Fruit fly (Drosophila melanogaster) whole organism, prepupa: ENCODE measurements around the gene Ugt36A1.

ENCODE experiments used
- Blimp-1 ChIP-seq: fragments of 200-800 bp; sonication (Bioruptor generic); optimal IDR thresholded peaks from 3 replicates; lab custom pipeline; 2017; ENCODE audit warnings: missing biosample characterization, missing genetic modification characterization, mild to moderate bottlenecking, moderate library complexity, missing genetic modification reagents
- CG10669 ChIP-seq: fragments of 200-800 bp; sonication (Bioruptor generic); optimal IDR thresholded peaks from 3 replicates; lab custom pipeline; 2018; ENCODE audit warnings: missing biosample characterization, mild to moderate bottlenecking, missing genetic modification characterization, moderate library complexity
- CG11294 ChIP-seq: fragments of 200-800 bp; sonication (Bioruptor generic); IDR thresholded peaks from 2 replicates; pipeline ENCODE4 v1.3.6; 2022; ENCODE audit warnings: missing biosample characterization, missing genetic modification characterization
- CG11762 ChIP-seq: fragments of 200-800 bp; sonication (Bioruptor generic); optimal IDR thresholded peaks from 3 replicates; lab custom pipeline; 2016; ENCODE audit warnings: missing biosample characterization, missing genetic modification characterization; ENCODE audit not compliant: insufficient read depth
- CG15336 ChIP-seq: fragments of 200-800 bp; sonication (Bioruptor generic); IDR thresholded peaks from 2 replicates; pipeline ENCODE4 v1.3.6; 2022; ENCODE audit warnings: missing biosample characterization, missing genetic modification characterization
- CG16779 ChIP-seq: fragments of 200-800 bp; sonication (Bioruptor generic); optimal IDR thresholded peaks from 3 replicates; lab custom pipeline; 2017; ENCODE audit warnings: missing biosample characterization, mild to moderate bottlenecking, missing genetic modification characterization
- CG32006 ChIP-seq: fragments of 200-800 bp; sonication (Bioruptor generic); optimal IDR thresholded peaks from 3 replicates; lab custom pipeline; 2017; ENCODE audit warnings: missing biosample characterization, mild to moderate bottlenecking, missing genetic modification characterization
- CG34406 ChIP-seq: fragments of 200-800 bp; sonication (Bioruptor generic); optimal IDR thresholded peaks from 3 replicates; lab custom pipeline; 2016; ENCODE audit warnings: missing biosample characterization, missing genetic modification characterization
- CG3919 ChIP-seq: fragments of 200-800 bp; sonication (Bioruptor generic); optimal IDR thresholded peaks from 3 replicates; lab custom pipeline; 2016; ENCODE audit warnings: missing biosample characterization, missing genetic modification characterization
- CG4318 ChIP-seq: fragments of 200-800 bp; sonication (Bioruptor generic); optimal IDR thresholded peaks from 3 replicates; lab custom pipeline; 2017; ENCODE audit warnings: missing biosample characterization, mild to moderate bottlenecking, missing genetic modification characterization
- CG6163 ChIP-seq: fragments of 200-800 bp; sonication (Bioruptor generic); IDR thresholded peaks from 3 replicates; pipeline ENCODE4 v1.3.6; 2022; ENCODE audit warnings: missing biosample characterization, missing genetic modification characterization
- CG6808 ChIP-seq: fragments of 200-800 bp; sonication (Bioruptor generic); optimal IDR thresholded peaks from 3 replicates; lab custom pipeline; 2017; ENCODE audit warnings: missing biosample characterization, missing genetic modification characterization, mild to moderate bottlenecking, moderate library complexity, missing genetic modification reagents
- CG6854 ChIP-seq: fragments of 200-800 bp; sonication (Bioruptor generic); optimal IDR thresholded peaks from 2 replicates; lab custom pipeline; 2017; ENCODE audit warnings: missing biosample characterization, mild to moderate bottlenecking, missing genetic modification characterization
- CG8119 ChIP-seq: fragments of 200-800 bp; sonication (Bioruptor generic); IDR thresholded peaks from 3 replicates; pipeline ENCODE4 v1.3.6; 2022; ENCODE audit warnings: missing biosample characterization, missing genetic modification characterization
- CG8319 ChIP-seq: fragments of 200-800 bp; sonication (Bioruptor generic); optimal IDR thresholded peaks from 3 replicates; lab custom pipeline; 2016; ENCODE audit warnings: missing biosample characterization, missing genetic modification characterization
- Eip78C ChIP-seq: fragments of 200-800 bp; sonication (Bioruptor generic); peaks from one replicate; lab custom pipeline; 2016; ENCODE audit warnings: missing biosample characterization, missing genetic modification characterization
- Eip93F ChIP-seq: fragments of 200-800 bp; sonication (Bioruptor generic); optimal IDR thresholded peaks from 2 replicates; lab custom pipeline; 2016; ENCODE audit warnings: missing biosample characterization, mild to moderate bottlenecking, missing genetic modification characterization
- Ets21C ChIP-seq: fragments of 200-800 bp; sonication (Bioruptor generic); optimal IDR thresholded peaks from 3 replicates; lab custom pipeline; 2016; ENCODE audit warnings: missing biosample characterization, missing genetic modification characterization
- Ets96B ChIP-seq: fragments of 200-800 bp; optimal IDR thresholded peaks from 2 replicates; lab custom pipeline; 2019; ENCODE audit warnings: missing biosample characterization, mild to moderate bottlenecking, missing genetic modification characterization, moderate library complexity
- Hr4 ChIP-seq: fragments of 200-800 bp; sonication (Bioruptor generic); optimal IDR thresholded peaks from 3 replicates; lab custom pipeline; 2016; ENCODE audit warnings: missing biosample characterization, missing genetic modification characterization
- Lpt ChIP-seq: fragments of 200-800 bp; sonication (Bioruptor generic); optimal IDR thresholded peaks from 3 replicates; lab custom pipeline; 2016; ENCODE audit warnings: missing biosample characterization, missing genetic modification characterization
- Met ChIP-seq: fragments of 200-800 bp; sonication (Bioruptor generic); optimal IDR thresholded peaks from 3 replicates; lab custom pipeline; 2016; ENCODE audit warnings: missing biosample characterization, missing genetic modification characterization
- OdsH ChIP-seq: fragments of 200-800 bp; sonication (Bioruptor generic); optimal IDR thresholded peaks from 3 replicates; lab custom pipeline; 2016; ENCODE audit warnings: missing biosample characterization, missing genetic modification characterization
- Smox ChIP-seq: fragments of 200-800 bp; sonication (Bioruptor generic); optimal IDR thresholded peaks from 3 replicates; lab custom pipeline; 2016; ENCODE audit warnings: missing biosample characterization, missing genetic modification characterization
- Sox102F ChIP-seq: fragments of 200-800 bp; sonication (Bioruptor generic); optimal IDR thresholded peaks from 2 replicates; lab custom pipeline; 2016; ENCODE audit warnings: missing biosample characterization, mild to moderate bottlenecking, missing genetic modification characterization
- Sox14 ChIP-seq: fragments of 200-800 bp; sonication (Bioruptor generic); optimal IDR thresholded peaks from 3 replicates; lab custom pipeline; 2016; ENCODE audit warnings: missing biosample characterization, missing genetic modification characterization
- achi ChIP-seq: fragments of 200-800 bp; sonication (Bioruptor generic); optimal IDR thresholded peaks from 3 replicates; lab custom pipeline; 2016; ENCODE audit warnings: missing biosample characterization, missing genetic modification characterization
- cyc ChIP-seq: fragments of 200-800 bp; sonication (Bioruptor generic); optimal IDR thresholded peaks from 3 replicates; lab custom pipeline; 2016; ENCODE audit warnings: missing biosample characterization, missing genetic modification characterization
- dac ChIP-seq: fragments of 200-800 bp; sonication (Bioruptor generic); optimal IDR thresholded peaks from 2 replicates; lab custom pipeline; 2017; ENCODE audit warnings: missing biosample characterization, mild to moderate bottlenecking, missing genetic modification characterization
- dsx ChIP-seq: fragments of 200-800 bp; optimal IDR thresholded peaks from 3 replicates; lab custom pipeline; 2019; ENCODE audit warnings: missing biosample characterization, mild to moderate bottlenecking, missing genetic modification characterization, moderate library complexity; ENCODE audit not compliant: poor library complexity, severe bottlenecking
- eg ChIP-seq: fragments of 200-800 bp; sonication (Bioruptor generic); IDR thresholded peaks from 3 replicates; pipeline ENCODE4 v1.3.6; 2022; ENCODE audit warnings: missing biosample characterization, missing genetic modification characterization
- esn ChIP-seq: fragments of 200-800 bp; sonication (Bioruptor generic); optimal IDR thresholded peaks from 2 replicates; lab custom pipeline; 2016; ENCODE audit warnings: missing biosample characterization, mild to moderate bottlenecking, missing genetic modification characterization, moderate library complexity
- fd59A ChIP-seq: fragments of 200-800 bp; sonication (Bioruptor generic); optimal IDR thresholded peaks from 2 replicates; lab custom pipeline; 2017; ENCODE audit warnings: missing biosample characterization, mild to moderate bottlenecking, missing genetic modification characterization, missing genetic modification reagents
- fd85E ChIP-seq: fragments of 200-800 bp; sonication (Bioruptor generic); optimal IDR thresholded peaks from 3 replicates; lab custom pipeline; 2016; ENCODE audit warnings: missing biosample characterization, missing genetic modification characterization
- fkh ChIP-seq: fragments of 200-800 bp; sonication (Bioruptor generic); optimal IDR thresholded peaks from 3 replicates; lab custom pipeline; 2017; ENCODE audit warnings: missing biosample characterization, mild to moderate bottlenecking, missing genetic modification characterization, moderate library complexity
- lz ChIP-seq: fragments of 200-800 bp; sonication (Bioruptor generic); optimal IDR thresholded peaks from 3 replicates; lab custom pipeline; 2016; ENCODE audit warnings: missing biosample characterization, missing genetic modification characterization
- spab ChIP-seq: fragments of 200-800 bp; sonication (Bioruptor generic); optimal IDR thresholded peaks from 2 replicates; lab custom pipeline; 2017; ENCODE audit warnings: missing biosample characterization, mild to moderate bottlenecking, missing genetic modification characterization, missing genetic modification reagents
- ss ChIP-seq, 2 experiments: fragments of 200-800 bp; sonication (Bioruptor generic); optimal IDR thresholded peaks; 2 replicates in 1 of 2; 3 replicates in 1 of 2; lab custom pipeline; 2017 to 2018; ENCODE audit warnings: mild to moderate bottlenecking in 2 of 2, missing biosample characterization in 2 of 2, missing genetic modification characterization in 2 of 2, moderate library complexity in 1 of 2
- svp ChIP-seq: fragments of 200-800 bp; sonication (Bioruptor generic); peaks from one replicate; lab custom pipeline; 2016; ENCODE audit warnings: missing biosample characterization, missing genetic modification characterization
- vri ChIP-seq: fragments of 200-800 bp; sonication (Bioruptor generic); optimal IDR thresholded peaks from 3 replicates; lab custom pipeline; 2016; ENCODE audit warnings: missing biosample characterization, mild to moderate bottlenecking, missing genetic modification characterization

The Ugt36A1 gene

DNA sequence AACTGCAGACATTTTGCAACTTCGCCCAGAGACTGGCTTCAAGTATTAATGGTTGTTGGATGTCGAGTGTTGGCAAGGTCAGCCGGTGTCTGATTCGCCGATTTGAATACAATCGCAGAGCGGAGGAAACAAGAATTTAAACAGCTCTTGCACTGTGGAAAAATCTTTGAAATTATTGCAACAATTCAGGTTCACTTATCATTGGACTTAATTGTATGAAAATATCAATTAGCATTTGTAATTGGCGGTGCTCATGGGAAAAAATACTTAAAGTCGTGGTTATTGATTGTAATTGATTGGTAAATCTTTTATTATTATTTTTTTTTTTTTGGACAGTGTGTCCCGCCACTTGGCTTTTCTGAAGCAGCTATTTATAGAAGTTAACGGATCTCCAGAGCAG, 10.6 kb downstream of the Ugt36A1 start (continued):
- TF ChIP-seq Sox14 (GFP tag; lab: Kevin White, UChicago) (peak; percentile 56), Smox (GFP tag; lab: Kevin White, UChicago) (peak; percentile 71), fd85E (GFP tag; lab: Kevin White, UChicago) (no peak), cyc (GFP tag; lab: Kevin White, UChicago) (peak; percentile 76), CG6808 (GFP tag; lab: Kevin White, UChicago) (peak; percentile 78), lz (peak; percentile 71), CG34406 (GFP tag; lab: Kevin White, UChicago) (peak; percentile 84), CG8119 (GFP tag; lab: Robert Waterston, UW) (peak; percentile 23; the same call in 1 of the 3 replicates)

DNA sequence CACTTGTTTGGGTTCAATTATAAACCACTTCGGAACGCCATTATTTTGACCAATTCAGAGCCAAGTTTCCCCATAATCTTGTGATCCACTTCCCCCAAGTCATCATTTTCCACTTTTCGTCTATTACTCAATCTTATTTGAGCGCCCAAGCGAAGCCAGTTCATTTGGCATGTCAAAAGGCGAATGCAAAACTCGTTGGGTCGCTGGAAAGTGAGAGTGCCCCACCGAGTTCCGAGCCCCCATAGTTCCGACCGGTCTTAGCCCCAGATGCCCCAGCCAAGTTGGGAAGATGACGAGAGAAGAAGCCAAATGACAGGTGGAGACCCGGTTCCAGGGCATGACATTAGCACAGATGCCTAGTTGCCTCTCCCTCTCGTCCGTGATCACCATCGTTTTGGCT, 11.9 kb downstream of the Ugt36A1 start:
- TF ChIP-seq Blimp-1 (GFP tag; lab: Kevin White, UChicago): peak; percentile 62
- no peak for TF ChIP-seq fd59A (GFP tag; lab: Kevin White, UChicago)

DNA sequence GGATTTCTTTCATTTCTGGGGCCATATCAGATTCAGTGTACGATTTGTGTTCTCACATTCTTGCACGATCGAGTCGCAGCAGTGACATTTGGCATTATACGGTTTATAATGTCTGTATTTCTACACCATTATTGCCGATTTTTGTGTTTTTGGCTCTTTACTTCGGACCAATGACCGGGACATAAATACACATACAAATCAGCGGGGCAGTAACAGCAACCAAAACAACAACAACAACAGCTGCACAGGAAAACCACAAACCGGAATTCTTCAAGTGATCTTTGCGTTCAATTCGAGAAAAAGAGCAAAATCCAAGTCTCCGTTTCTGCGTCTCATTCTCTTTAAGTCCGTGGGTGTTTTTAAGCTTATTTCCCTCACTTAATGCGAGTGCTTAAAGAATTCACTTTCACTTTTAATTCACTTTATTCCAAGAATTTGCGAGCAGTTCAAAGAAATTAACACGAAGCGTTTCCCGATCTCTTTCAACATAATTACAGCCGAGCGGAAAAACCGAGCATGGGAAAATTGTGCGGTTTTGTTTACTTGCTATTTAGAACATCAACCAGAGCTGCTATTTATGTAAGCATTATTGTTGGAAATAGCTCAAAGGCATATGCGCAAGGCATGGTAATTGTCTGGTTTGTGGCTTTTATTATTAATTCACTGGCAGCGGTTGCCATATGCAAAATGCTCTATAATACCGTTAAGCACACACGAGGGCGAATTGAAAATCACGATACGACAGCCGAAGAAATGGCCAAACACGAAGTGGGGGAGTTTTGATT, 12.6 kb downstream of the Ugt36A1 start:
- TF ChIP-seq Blimp-1 (GFP tag; lab: Kevin White, UChicago) (peak; percentile 91), CG3919 (no peak)

DNA sequence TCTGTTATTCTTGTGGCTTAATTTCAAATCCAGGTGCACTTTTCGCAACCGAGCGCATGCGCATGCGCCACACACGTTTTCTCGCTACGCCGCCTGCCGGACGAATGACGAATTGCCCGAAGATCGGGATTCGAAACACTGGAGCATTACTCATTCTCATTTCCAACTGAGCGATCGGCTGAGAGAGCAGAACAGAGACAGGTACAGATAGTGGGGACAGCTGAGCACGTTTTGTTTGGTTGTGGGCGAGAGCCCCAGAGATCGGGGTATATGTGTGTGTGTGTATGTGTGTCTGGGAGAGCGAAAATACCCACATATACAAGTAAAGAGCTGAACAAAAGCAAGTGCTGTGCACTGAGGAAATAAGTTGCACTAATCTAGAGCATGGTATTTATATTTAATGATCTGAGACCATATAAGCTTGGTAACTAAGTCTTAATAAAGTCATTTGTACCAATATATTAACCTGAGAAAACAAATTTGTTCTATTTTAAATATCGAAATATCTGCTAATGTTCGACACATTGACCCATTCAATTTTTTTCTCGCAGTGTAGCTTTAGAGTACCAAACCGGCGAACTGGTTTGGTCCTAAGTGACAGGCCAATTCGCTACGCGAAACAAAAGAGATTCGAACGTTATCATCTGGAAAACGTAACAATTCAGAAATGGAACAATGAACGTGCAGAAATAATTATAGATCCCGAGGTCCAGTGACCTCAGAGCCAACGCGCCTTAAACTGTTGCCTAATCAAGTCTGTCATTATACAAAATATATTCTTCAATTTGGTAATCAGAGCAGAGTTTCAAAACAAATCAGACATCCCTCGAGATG, 13.4 kb downstream of the Ugt36A1 start:
- TF ChIP-seq ss (GFP tag; optimal IDR thresholded peaks at IDR 0.05; lab: Kevin White, UChicago) (peak; percentile 90 to 91), Met (GFP tag; lab: Kevin White, UChicago) (peak; percentile 98), CG11294 (peak; percentile 98), CG16779 (tag; lab: Kevin White, UChicago) (peak; percentile 91), CG32006 (GFP tag; lab: Kevin White, UChicago) (peak; percentile 95), CG10669 (GFP tag; lab: Kevin White, UChicago) (peak; percentile 99), lz (peak; percentile 94), Ets21C (peak; percentile 89), vri (GFP tag; lab: Kevin White, UChicago) (peak; percentile 96), Eip78C (GFP tag; lab: Kevin White, UChicago) (peak; percentile 99), Lpt (GFP tag; lab: Kevin White, UChicago) (peak; percentile 90), CG6163 (peak; percentile 98), Ets96B (peak; percentile 95), CG6854 (GFP tag; lab: Kevin White, UChicago) (peak; percentile 97), cyc (GFP tag; lab: Kevin White, UChicago) (peak; percentile 95), CG8319 (peak; percentile 99), Sox14 (GFP tag; lab: Kevin White, UChicago) (peak; percentile 97), eg (GFP tag; lab: Robert Waterston, UW) (peak; percentile 99), CG34406 (GFP tag; lab: Kevin White, UChicago) (peak; percentile 95), Eip93F (GFP tag; lab: Kevin White, UChicago) (peak; percentile 97), CG11762 (GFP tag; lab: Kevin White, UChicago) (peak; percentile 99), fd85E (GFP tag; lab: Kevin White, UChicago) (peak; percentile 95), OdsH (GFP tag; lab: Kevin White, UChicago) (peak; percentile 93), Hr4 (GFP tag; lab: Kevin White, UChicago) (peak; percentile 93), Sox102F (GFP tag; lab: Kevin White, UChicago) (peak; percentile 95), svp (GFP tag; lab: Kevin White, UChicago) (peak; percentile 98), dsx (peak; percentile 92), esn (GFP tag; lab: Kevin White, UChicago) (peak; percentile 97), CG15336 (peak; percentile 99), achi (GFP tag; lab: Kevin White, UChicago) (peak; percentile 93), dac (GFP tag; lab: Kevin White, UChicago) (peak; percentile 74), fkh (GFP tag; lab: Kevin White, UChicago) (peak; percentile 77), spab (GFP tag; lab: Kevin White, UChicago) (peak; percentile 99), CG4318 (GFP tag; lab: Kevin White, UChicago) (peak; percentile 87), CG8119 (GFP tag; lab: Robert Waterston, UW) (peak; percentile 98)
